Fruit fly (Drosophila melanogaster) whole organism, embryonic: Measurements from ENCODE around the gene CG7367.

Experiments
- Adf1 ChIP-seq: fragments of 200-800 bp; sonication (Bioruptor generic); IDR thresholded peaks from 2 replicates; pipeline ENCODE4 v1.3.6; 2022; ENCODE audit warnings: missing biosample characterization, missing genetic modification characterization
- Atf6 ChIP-seq: fragments of 200-800 bp; sonication (Bioruptor generic); IDR thresholded peaks from 2 replicates; pipeline ENCODE4 v1.3.6; 2022; ENCODE audit warnings: missing biosample characterization, missing genetic modification characterization
- CG1024 ChIP-seq: fragments of 200-800 bp; sonication (Bioruptor generic); IDR thresholded peaks from 2 replicates; pipeline ENCODE4 v1.3.6; 2022; ENCODE audit warnings: missing biosample characterization, missing genetic modification characterization
- CG10654 ChIP-seq: fragments of 200-800 bp; sonication (Bioruptor generic); optimal IDR thresholded peaks from 2 replicates; lab custom pipeline; 2016; ENCODE audit warnings: missing biosample characterization, missing genetic modification characterization
- CG10979 ChIP-seq: fragments of 200-800 bp; sonication (Bioruptor generic); optimal IDR thresholded peaks from 2 replicates; lab custom pipeline; 2018; ENCODE audit warnings: missing biosample characterization, mild to moderate bottlenecking, missing genetic modification characterization, moderate library complexity
- CG11456 ChIP-seq: fragments of 200-800 bp; sonication (Bioruptor generic); IDR thresholded peaks from 3 replicates; pipeline ENCODE4 v1.3.6; 2022; ENCODE audit warnings: missing biosample characterization, missing genetic modification characterization
- CG11504 ChIP-seq: fragments of 200-800 bp; sonication (Bioruptor generic); optimal IDR thresholded peaks from 3 replicates; lab custom pipeline; 2019; ENCODE audit warnings: missing biosample characterization, mild to moderate bottlenecking, missing genetic modification characterization, moderate library complexity
- CG11696 ChIP-seq: fragments of 200-800 bp; sonication (Bioruptor generic); IDR thresholded peaks from 2 replicates; pipeline ENCODE4 v1.3.6; 2022; ENCODE audit warnings: missing biosample characterization, missing genetic modification characterization
- CG12236 ChIP-seq: fragments of 200-800 bp; sonication (Bioruptor generic); optimal IDR thresholded peaks from 2 replicates; lab custom pipeline; 2016; ENCODE audit warnings: missing biosample characterization, missing genetic modification characterization
- CG12942 ChIP-seq: fragments of 200-800 bp; sonication (Bioruptor generic); optimal IDR thresholded peaks from 3 replicates; lab custom pipeline; 2016; ENCODE audit warnings: missing biosample characterization, missing genetic modification characterization
- CG14441 ChIP-seq: fragments of 200-800 bp; sonication (Bioruptor generic); IDR thresholded peaks from 2 replicates; pipeline ENCODE4 v1.3.6; 2022; ENCODE audit warnings: missing biosample characterization, missing genetic modification characterization
- CG14667 ChIP-seq: fragments of 200-800 bp; sonication (Bioruptor generic); IDR thresholded peaks from 2 replicates; pipeline ENCODE4 v1.3.6; 2022; ENCODE audit warnings: missing biosample characterization, missing genetic modification characterization
- CG14965 ChIP-seq: fragments of 200-800 bp; sonication (Bioruptor generic); optimal IDR thresholded peaks from 2 replicates; lab custom pipeline; 2016; ENCODE audit warnings: missing biosample characterization, missing genetic modification characterization, borderline replicate concordance
- CG15479 ChIP-seq: fragments of 200-800 bp; sonication (Bioruptor generic); optimal IDR thresholded peaks from 3 replicates; lab custom pipeline; 2019; ENCODE audit warnings: missing biosample characterization, mild to moderate bottlenecking, missing genetic modification characterization, moderate library complexity
- CG1603 ChIP-seq: fragments of 200-800 bp; sonication (Bioruptor generic); optimal IDR thresholded peaks from 2 replicates; lab custom pipeline; 2019; ENCODE audit warnings: missing biosample characterization, mild to moderate bottlenecking, missing genetic modification characterization, moderate library complexity
- CG16863 ChIP-seq: fragments of 200-800 bp; sonication (Bioruptor generic); optimal IDR thresholded peaks from 3 replicates; lab custom pipeline; 2016; ENCODE audit warnings: missing biosample characterization, missing genetic modification characterization
- CG17186 ChIP-seq: fragments of 200-800 bp; sonication (Bioruptor generic); optimal IDR thresholded peaks from 3 replicates; lab custom pipeline; 2017; ENCODE audit warnings: missing biosample characterization, missing genetic modification reagents, missing genetic modification characterization
- CG43689 ChIP-seq: fragments of 200-800 bp; sonication (Bioruptor generic); IDR thresholded peaks from 2 replicates; pipeline ENCODE4 v1.3.6; 2022; ENCODE audit warnings: missing biosample characterization, missing genetic modification characterization
- CG4707 ChIP-seq: fragments of 200-800 bp; sonication (Bioruptor generic); optimal IDR thresholded peaks from 2 replicates; lab custom pipeline; 2018; ENCODE audit warnings: missing biosample characterization, mild to moderate bottlenecking, missing genetic modification characterization, moderate library complexity
- CG4854 ChIP-seq: fragments of 200-800 bp; sonication (Bioruptor generic); optimal IDR thresholded peaks from 2 replicates; lab custom pipeline; 2016; ENCODE audit warnings: missing biosample characterization, missing genetic modification characterization, inconsistent platforms
- CG6813 ChIP-seq: fragments of 200-800 bp; sonication (Bioruptor generic); optimal IDR thresholded peaks from 2 replicates; lab custom pipeline; 2017; ENCODE audit warnings: missing biosample characterization, missing genetic modification characterization, mild to moderate bottlenecking, moderate library complexity, missing genetic modification reagents
- CG7357 ChIP-seq: fragments of 200-800 bp; sonication (Bioruptor generic); IDR thresholded peaks from 3 replicates; pipeline ENCODE4 v1.3.6; 2022; ENCODE audit warnings: missing biosample characterization, missing genetic modification characterization
- CG7745 ChIP-seq: fragments of 200-800 bp; sonication (Bioruptor generic); optimal IDR thresholded peaks from 2 replicates; lab custom pipeline; 2018; ENCODE audit warnings: missing biosample characterization, mild to moderate bottlenecking, missing genetic modification characterization, moderate library complexity
- E2f2 ChIP-seq: fragments of 200-800 bp; sonication (Bioruptor generic); IDR thresholded peaks from 2 replicates; pipeline ENCODE4 v1.3.6; 2022; ENCODE audit warnings: missing biosample characterization, missing genetic modification characterization
- Elba2 ChIP-seq: fragments of 200-800 bp; sonication (Bioruptor generic); optimal IDR thresholded peaks from 3 replicates; lab custom pipeline; 2016; ENCODE audit warnings: missing biosample characterization, missing genetic modification characterization
- Hmr ChIP-seq: fragments of 200-800 bp; sonication (Bioruptor generic); optimal IDR thresholded peaks from 3 replicates; lab custom pipeline; 2017; ENCODE audit warnings: mild to moderate bottlenecking, missing biosample characterization, missing genetic modification reagents, missing genetic modification characterization
- MTF-1 ChIP-seq: fragments of 200-800 bp; sonication (Bioruptor generic); optimal IDR thresholded peaks from 2 replicates; lab custom pipeline; 2018; ENCODE audit warnings: missing biosample characterization, mild to moderate bottlenecking, missing genetic modification characterization, borderline replicate concordance
- Meics ChIP-seq: fragments of 200-800 bp; sonication (Bioruptor generic); optimal IDR thresholded peaks from 2 replicates; lab custom pipeline; 2017; ENCODE audit warnings: missing biosample characterization, mild to moderate bottlenecking, missing genetic modification characterization
- Six4 ChIP-seq: fragments of 200-800 bp; sonication (Bioruptor generic); optimal IDR thresholded peaks from 2 replicates; lab custom pipeline; 2016; ENCODE audit warnings: missing biosample characterization, missing genetic modification characterization
- ac ChIP-seq: fragments of 200-800 bp; sonication (Bioruptor generic); optimal IDR thresholded peaks from 3 replicates; lab custom pipeline; 2017; ENCODE audit warnings: missing biosample characterization, mild to moderate bottlenecking, missing genetic modification characterization
- amos ChIP-seq: fragments of 200-800 bp; sonication (Bioruptor generic); IDR thresholded peaks from 2 replicates; pipeline ENCODE4 v1.3.6; 2022; ENCODE audit warnings: missing biosample characterization, missing genetic modification characterization; ENCODE audit not compliant: partially characterized antibody
- aop ChIP-seq: fragments of 200-800 bp; sonication (Bioruptor generic); IDR thresholded peaks from 2 replicates; pipeline ENCODE4 v1.3.6; 2022; ENCODE audit warnings: missing biosample characterization, missing genetic modification characterization
- bcd ChIP-seq: fragments of 200-800 bp; sonication (Bioruptor generic); optimal IDR thresholded peaks from 2 replicates; lab custom pipeline; 2017; ENCODE audit warnings: missing biosample characterization, mild to moderate bottlenecking, missing genetic modification characterization
- cad ChIP-seq: fragments of >200 bp; optimal IDR thresholded peaks from 2 replicates; lab custom pipeline; 2017; ENCODE audit warnings: missing biosample characterization, missing genetic modification characterization
- crc ChIP-seq: fragments of 200-800 bp; sonication (Bioruptor generic); optimal IDR thresholded peaks from 2 replicates; lab custom pipeline; 2016; ENCODE audit warnings: missing biosample characterization, missing genetic modification characterization
- exex ChIP-seq: fragments of 200-800 bp; sonication (Bioruptor generic); optimal IDR thresholded peaks from 4 replicates; lab custom pipeline; 2018; ENCODE audit warnings: missing biosample characterization, mild to moderate bottlenecking, missing genetic modification characterization, moderate library complexity
- fu2 ChIP-seq: fragments of 200-800 bp; sonication (Bioruptor generic); optimal IDR thresholded peaks from 2 replicates; lab custom pipeline; 2016; ENCODE audit warnings: missing biosample characterization, missing genetic modification characterization
- gcm2 ChIP-seq: fragments of 200-800 bp; sonication (Bioruptor generic); optimal IDR thresholded peaks from 2 replicates; lab custom pipeline; 2016; ENCODE audit warnings: missing biosample characterization, missing genetic modification characterization
- insv ChIP-seq, 2 experiments: fragments of 200-800 bp; sonication (Bioruptor generic); optimal IDR thresholded peaks; 3 replicates each; lab custom pipeline; 2016 to 2018; ENCODE audit warnings: missing biosample characterization in 2 of 2, missing genetic modification characterization in 2 of 2
- klu ChIP-seq: fragments of 200-800 bp; sonication (Bioruptor generic); IDR thresholded peaks from 2 replicates; pipeline ENCODE4 v1.3.6; 2022; ENCODE audit warnings: missing biosample characterization, missing genetic modification characterization
- lbe ChIP-seq: fragments of 200-800 bp; sonication (Bioruptor generic); optimal IDR thresholded peaks from 2 replicates; lab custom pipeline; 2016; ENCODE audit warnings: missing biosample characterization, mild to moderate bottlenecking, missing genetic modification characterization
- luna ChIP-seq: fragments of 200-800 bp; sonication (Bioruptor generic); optimal IDR thresholded peaks from 2 replicates; lab custom pipeline; 2016; ENCODE audit warnings: missing biosample characterization, missing genetic modification characterization
- pita ChIP-seq: fragments of 200-800 bp; sonication (Bioruptor generic); optimal IDR thresholded peaks from 2 replicates; lab custom pipeline; 2017; ENCODE audit warnings: missing biosample characterization, mild to moderate bottlenecking, missing genetic modification characterization
- pzg ChIP-seq: fragments of 200-800 bp; sonication (Bioruptor generic); optimal IDR thresholded peaks from 3 replicates; lab custom pipeline; 2018; ENCODE audit warnings: missing biosample characterization, mild to moderate bottlenecking, missing genetic modification characterization, moderate library complexity
- sc ChIP-seq, 3 experiments: fragments of >200 bp in 2 of 3; fragments of 200-800 bp in 1 of 3; sonication (Bioruptor generic) in 1 of 3; optimal IDR thresholded peaks; 2 replicates in 2 of 3; 3 replicates in 1 of 3; lab custom pipeline; 2017; ENCODE audit warnings: mild to moderate bottlenecking in 1 of 3, missing biosample characterization in 1 of 3, missing genetic modification characterization in 1 of 3, missing genetic modification reagents in 1 of 3
- slp2 ChIP-seq: fragments of 200-800 bp; sonication (Bioruptor generic); optimal IDR thresholded peaks from 2 replicates; lab custom pipeline; 2016; ENCODE audit warnings: missing biosample characterization, missing genetic modification characterization
- sqz ChIP-seq: fragments of 200-800 bp; sonication (Bioruptor generic); optimal IDR thresholded peaks from 3 replicates; lab custom pipeline; 2018; ENCODE audit warnings: missing biosample characterization, mild to moderate bottlenecking, missing genetic modification characterization
- unc-4 ChIP-seq: fragments of 200-800 bp; sonication (Bioruptor generic); IDR thresholded peaks from 2 replicates; pipeline ENCODE4 v1.3.6; 2022; ENCODE audit warnings: missing biosample characterization, missing genetic modification characterization; ENCODE audit not compliant: partially characterized antibody
- wdn ChIP-seq: fragments of 200-800 bp; sonication (Bioruptor generic); IDR thresholded peaks from 2 replicates; pipeline ENCODE4 v1.3.6; 2022; ENCODE audit warnings: missing biosample characterization, missing genetic modification characterization

The CG7367 gene

DNA sequence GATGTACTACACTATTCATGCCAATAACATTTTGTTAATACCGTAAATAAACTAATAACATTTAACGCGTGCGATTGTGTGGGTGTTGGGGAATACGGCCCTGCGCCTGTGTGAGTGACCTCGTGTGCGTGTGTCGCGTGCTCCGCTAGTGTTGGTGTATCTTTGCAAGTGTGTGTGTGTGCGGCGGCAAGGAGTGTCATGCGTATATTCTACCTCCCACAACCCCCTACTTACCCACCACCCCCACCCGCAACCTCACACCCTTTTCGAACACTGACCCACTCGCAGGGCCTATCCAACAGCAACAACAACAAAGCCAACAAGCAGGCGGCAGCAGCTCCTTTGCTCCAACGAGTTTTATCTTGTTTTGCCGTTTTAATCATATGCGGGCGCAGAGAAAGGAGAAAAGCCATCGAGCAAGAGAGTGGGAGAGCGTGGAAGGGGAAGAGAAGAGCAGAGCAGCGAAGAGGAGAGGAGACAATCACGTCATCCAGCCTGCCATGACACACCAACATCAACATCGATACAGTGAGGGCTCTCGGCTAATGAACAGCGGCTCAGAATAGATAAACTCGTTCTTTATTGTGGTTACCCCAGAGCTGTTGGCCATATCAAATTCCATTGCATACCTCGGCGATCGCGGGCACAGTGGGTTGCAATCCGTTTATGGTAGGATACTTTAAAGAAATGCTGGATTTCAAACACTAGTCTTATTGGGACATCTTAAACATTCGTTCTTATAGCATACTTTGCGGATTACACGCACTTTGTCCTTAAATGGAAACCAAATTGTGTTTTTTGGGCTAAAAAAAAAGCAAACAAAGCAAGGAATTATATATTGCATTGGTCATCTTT lies 45.0 kb upstream of the CG7367 start (continued):
- peak; percentile 30 for TF ChIP-seq CG7745 (tag; lab: Kevin White, UChicago)
- TF ChIP-seq exex (tag; lab: Kevin White, UChicago) = no peak
- no peak for TF ChIP-seq CG14441
- TF ChIP-seq cad (GFP tag; lab: Kevin White, UChicago) = no peak
- TF ChIP-seq sqz (GFP tag; lab: Kevin White, UChicago) = no peak
- TF ChIP-seq E2f2 (GFP tag; lab: Robert Waterston, UW) = no peak
- no peak for TF ChIP-seq CG10654
- TF ChIP-seq gcm2 = no peak
- TF ChIP-seq CG17186 = no peak
- no peak for TF ChIP-seq wdn (GFP tag; lab: Robert Waterston, UW)
- TF ChIP-seq CG4707 (GFP tag; lab: Kevin White, UChicago) = peak; percentile 76
- TF ChIP-seq Meics (GFP tag; lab: Kevin White, UChicago) = peak; percentile 23
- TF ChIP-seq slp2 (GFP tag; lab: Kevin White, UChicago) = no peak
- TF ChIP-seq amos (GFP tag; lab: Robert Waterston, UW) = no peak
- no peak for TF ChIP-seq Hmr (GFP tag; lab: Kevin White, UChicago)
- TF ChIP-seq pita = no peak
- TF ChIP-seq CG15479 (GFP tag; lab: Kevin White, UChicago) = no peak
- TF ChIP-seq klu (GFP tag; lab: Robert Waterston, UW) = no peak
- no peak for TF ChIP-seq CG7357
- no peak for TF ChIP-seq CG14667
- no peak for TF ChIP-seq CG12236
- no peak for TF ChIP-seq crc (GFP tag; lab: Kevin White, UChicago)
- peak; percentile 20; the same call in 1 of the 2 replicates for TF ChIP-seq Adf1
- TF ChIP-seq sc (optimal IDR thresholded peaks at IDR 0.05; lab: Kevin White, UChicago) = no peak
- no peak for TF ChIP-seq sc (GFP tag; optimal IDR thresholded peaks at IDR 0.05; lab: Kevin White, UChicago)
- no peak for TF ChIP-seq CG11456
- no peak for TF ChIP-seq lbe (GFP tag; lab: Kevin White, UChicago)
- no peak for TF ChIP-seq MTF-1 (GFP tag; lab: Kevin White, UChicago)
- no peak for TF ChIP-seq aop
- peak; percentile 41 for TF ChIP-seq CG6813 (GFP tag; lab: Kevin White, UChicago)
- no peak for TF ChIP-seq CG11696 (GFP tag; lab: Robert Waterston, UW)
- peak; percentile 63 to 93 for TF ChIP-seq insv (GFP tag; optimal IDR thresholded peaks at IDR 0.05; lab: Kevin White, UChicago)
- no peak for TF ChIP-seq CG43689
- TF ChIP-seq fu2 (GFP tag; lab: Kevin White, UChicago) = no peak
- 0 out of 2 replicates have a peak, but pooled peaks have one; percentile 13 for TF ChIP-seq unc-4 (GFP tag; lab: Robert Waterston, UW)
- no peak for TF ChIP-seq CG10979 (tag; lab: Kevin White, UChicago)
- no peak for TF ChIP-seq CG16863 (GFP tag; lab: Kevin White, UChicago)
- TF ChIP-seq CG4854 (GFP tag; lab: Kevin White, UChicago) = no peak
- TF ChIP-seq Six4 (GFP tag; lab: Kevin White, UChicago) = no peak
- TF ChIP-seq luna (GFP tag; lab: Kevin White, UChicago) = no peak
- no peak for TF ChIP-seq bcd
- TF ChIP-seq CG1603 = peak; percentile 6
- TF ChIP-seq CG12942 = no peak
- TF ChIP-seq Atf6 (GFP tag; lab: Robert Waterston, UW) = no peak; the same call in 1 of the 2 replicates
- peak; percentile 81 for TF ChIP-seq Elba2 (GFP tag; lab: Kevin White, UChicago)
- TF ChIP-seq CG14965 (GFP tag; lab: Kevin White, UChicago) = no peak
- TF ChIP-seq pzg (GFP tag; lab: Kevin White, UChicago) = peak; percentile 6
- TF ChIP-seq CG11504 (tag; lab: Kevin White, UChicago) = no peak
- TF ChIP-seq CG1024 = no peak
- no peak for TF ChIP-seq ac
